3 fruit fly cellular contexts compared by ENCODE assay signal in genomic region chrX:2610236-2610635, dm6.
TF ChIP-seq lines count a peak whose summit lies in the region.
"Not testable (repeated sequence)": the region's sequence is repeated elsewhere in the genome, so short reads cannot be mapped to it uniquely, and the experiment has no call there.

eIF3g1 (minus strand) TSS chrX:2610336.

- TF ChIP-seq CTCF in whole organism, embryonic (GFP tag; optimal IDR thresholded peaks at IDR 0.05; lab: Kevin White, UChicago), result not testable (repeated sequence)

TF ChIP-seq in whole organism, adult, 20 proteins besides CTCF, POLR2A, EP300 and RAD21:
- peak; percentile 22 for TF ChIP-seq Mnt (GFP tag; optimal IDR thresholded peaks at IDR 0.05; lab: Kevin White, UChicago)

TF ChIP-seq in whole organism, embryonic, 481 proteins besides CTCF, POLR2A, EP300 and RAD21:
- TF ChIP-seq gfzf (GFP tag; optimal IDR thresholded peaks at IDR 0.05; lab: Kevin White, UChicago), result peak; percentile 70
- peak; percentile 27 for TF ChIP-seq Dp (GFP tag; optimal IDR thresholded peaks at IDR 0.05; lab: Kevin White, UChicago)
- peak; percentile 85 for TF ChIP-seq MESR4 (GFP tag; optimal IDR thresholded peaks at IDR 0.05; lab: Kevin White, UChicago)
- TF ChIP-seq pzg (GFP tag; optimal IDR thresholded peaks at IDR 0.05; lab: Kevin White, UChicago), result peak; percentile 41
- peak; percentile 12 for TF ChIP-seq CG9797 (GFP tag; optimal IDR thresholded peaks at IDR 0.05; lab: Kevin White, UChicago)

TF ChIP-seq in whole organism, prepupa, 60 proteins besides CTCF, POLR2A, EP300 and RAD21:
- TF ChIP-seq CG6854 (GFP tag; optimal IDR thresholded peaks at IDR 0.05; lab: Kevin White, UChicago), result peak; percentile 12
